Worm (Caenorhabditis elegans) whole organism, mixed stage, embryonic: ENCODE results near the gene K10H10.9.

Experiments
- blmp-1 ChIP-seq: fragments of 150-350 bp; optimal IDR thresholded peaks from 2 replicates; lab custom pipeline; 2014; ENCODE audit warnings: missing biosample characterization, missing genetic modification characterization
- drap-1 ChIP-seq: fragments of 200-800 bp; sonication (Bioruptor generic); optimal IDR thresholded peaks from 3 replicates; lab custom pipeline; 2018; ENCODE audit warnings: mild to moderate bottlenecking, missing genetic modification characterization, missing compliant biosample characterization
- elt-3 ChIP-seq: fragments of 150-350 bp; optimal IDR thresholded peaks from 2 replicates; lab custom pipeline; 2014; ENCODE audit warnings: missing biosample characterization, missing genetic modification characterization
- flh-1 ChIP-seq: fragments of 200-800 bp; sonication (Bioruptor generic); optimal IDR thresholded peaks from 2 replicates; lab custom pipeline; 2018; ENCODE audit warnings: mild to moderate bottlenecking, missing genetic modification characterization, moderate library complexity, missing compliant biosample characterization
- mls-2 ChIP-seq: sonication (generic microtip); optimal IDR thresholded peaks from 2 replicates; lab custom pipeline; 2016; ENCODE audit warnings: mild to moderate bottlenecking, missing genetic modification characterization, moderate library complexity, missing compliant biosample characterization
- nhr-237 ChIP-seq: fragments of 150-350 bp; optimal IDR thresholded peaks from 2 replicates; lab custom pipeline; 2014; ENCODE audit warnings: missing biosample characterization, missing genetic modification characterization
- nhr-76 ChIP-seq: sonication (generic microtip); optimal IDR thresholded peaks from 2 replicates; lab custom pipeline; 2017; ENCODE audit warnings: missing biosample characterization, missing genetic modification characterization
- pha-4 ChIP-seq: fragments of 150-350 bp; optimal IDR thresholded peaks from 2 replicates; lab custom pipeline; 2018; ENCODE audit warnings: missing biosample characterization, missing genetic modification reagents, missing genetic modification characterization
- sem-2 ChIP-seq: fragments of 200-800 bp; sonication (Bioruptor generic); optimal IDR thresholded peaks from 2 replicates; lab custom pipeline; 2018; ENCODE audit warnings: mild to moderate bottlenecking, missing genetic modification characterization, missing compliant biosample characterization
- unc-120 ChIP-seq: sonication (generic microtip); optimal IDR thresholded peaks from 2 replicates; lab custom pipeline; 2017; ENCODE audit warnings: missing genetic modification characterization, missing compliant biosample characterization; ENCODE audit not compliant: poor library complexity, severe bottlenecking
- unc-39 ChIP-seq: fragments of 150-350 bp; optimal IDR thresholded peaks from 2 replicates; lab custom pipeline; 2014; ENCODE audit warnings: missing biosample characterization, missing genetic modification characterization
- unc-62 ChIP-seq: fragments of 150-350 bp; optimal IDR thresholded peaks from 2 replicates; lab custom pipeline; 2014; ENCODE audit warnings: missing biosample characterization, missing genetic modification reagents, missing genetic modification characterization
- ztf-11 ChIP-seq: fragments of 150-350 bp; optimal IDR thresholded peaks from 2 replicates; lab custom pipeline; 2014; ENCODE audit warnings: missing biosample characterization, missing genetic modification characterization

DNA sequence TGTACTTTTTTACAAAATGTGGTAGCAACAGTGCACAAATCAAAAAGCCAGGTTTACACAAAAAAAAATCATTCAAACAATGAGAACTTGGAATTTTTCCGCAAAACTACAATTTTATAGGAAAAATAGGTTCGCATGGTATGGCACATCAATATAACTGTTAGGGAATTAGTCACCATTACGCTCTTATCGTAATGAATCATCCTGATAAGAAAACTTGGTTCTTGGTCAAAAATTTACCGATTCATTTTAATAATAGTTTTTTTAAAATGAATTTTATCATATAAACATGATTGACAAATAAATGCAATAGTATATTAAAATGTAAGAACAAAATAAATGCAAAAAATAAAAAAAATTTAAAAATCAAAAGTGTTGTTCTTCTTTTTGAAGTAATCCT lies 25.6 kb upstream of the K10H10.9 start:
- TF ChIP-seq pha-4 (no peak), blmp-1 (tag; lab: Kevin White, UChicago) (no peak), sem-2 (GFP tag; lab: Kevin White, UChicago) (no peak), mls-2 (tag; lab: Kevin White, UChicago) (no peak), unc-120 (tag; lab: Kevin White, UChicago) (no peak), unc-39 (tag; lab: Kevin White, UChicago) (no peak), flh-1 (GFP tag; lab: Kevin White, UChicago) (no peak), unc-62 (GFP tag; lab: Kevin White, UChicago) (no peak), ztf-11 (tag; lab: Kevin White, UChicago) (no peak), nhr-237 (tag; lab: Kevin White, UChicago) (no peak), nhr-76 (no peak), drap-1 (GFP tag; lab: Kevin White, UChicago) (no peak), elt-3 (tag; lab: Kevin White, UChicago) (no peak)
